Worm (Caenorhabditis elegans): ENCODE data around the gene abcf-3.

abcf-3 gene

ce11 chrIII:6206161-6206853 is 33.1 kb downstream of the abcf-3 start, which contains the start of the genes sna-3 and rps-3 (continued):
- TF ChIP-seq nhr-19 (GFP tag; conservative IDR thresholded peaks at IDR 0.05) = peak; percentile 76
- peak; percentile 63 for TF ChIP-seq tbx-2 (tag; optimal IDR thresholded peaks at IDR 0.05)
- TF ChIP-seq hlh-4 (tag; optimal IDR thresholded peaks at IDR 0.05) = no peak
- TF ChIP-seq ceh-82 (tag; optimal IDR thresholded peaks at IDR 0.05) = peak; percentile 60 to 80 (median 61)
- TF ChIP-seq lir-3 (tag; optimal IDR thresholded peaks at IDR 0.05; ENCODE audit: poor library complexity) = peak; percentile 25
- no peak for TF ChIP-seq C34B4.2 (tag; optimal IDR thresholded peaks at IDR 0.05)
- TF ChIP-seq unc-62 (GFP tag; optimal IDR thresholded peaks at IDR 0.05) = no peak
- TF ChIP-seq swsn-7 (tag; optimal IDR thresholded peaks at IDR 0.05) = peak; percentile 51
- TF ChIP-seq dsc-1 (tag; optimal IDR thresholded peaks at IDR 0.05) = peak; percentile 44
- TF ChIP-seq unc-30 (tag; optimal IDR thresholded peaks at IDR 0.05) = no peak
- peak; percentile 89 for TF ChIP-seq C16A3.4 (tag; optimal IDR thresholded peaks at IDR 0.05)
- TF ChIP-seq nhr-71 (tag; optimal IDR thresholded peaks at IDR 0.05) = peak; percentile 83
- peak; percentile 71 for TF ChIP-seq blmp-1 (tag; optimal IDR thresholded peaks at IDR 0.05)
- no peak for TF ChIP-seq nhr-11 (tag; optimal IDR thresholded peaks at IDR 0.05)
- TF ChIP-seq lsy-2 (tag; optimal IDR thresholded peaks at IDR 0.05) = peak; percentile 84 to 93
- no peak for TF ChIP-seq unc-98 (GFP tag; IDR thresholded peaks at IDR 0.05)
- TF ChIP-seq fkh-10 (GFP tag; optimal IDR thresholded peaks at IDR 0.05) = no peak
- peak; percentile 72 for TF ChIP-seq nhr-47 (tag; optimal IDR thresholded peaks at IDR 0.05)
- TF ChIP-seq nhr-77 (tag; optimal IDR thresholded peaks at IDR 0.05) = peak; percentile 70
- TF ChIP-seq snpc-4 (tag; optimal IDR thresholded peaks at IDR 0.05) = peak; percentile 27
- TF ChIP-seq egl-27 (tag; optimal IDR thresholded peaks at IDR 0.05) = no peak
- TF ChIP-seq F16B12.6 (tag; optimal IDR thresholded peaks at IDR 0.05) = peak; percentile 54
- peak; percentile 31 for TF ChIP-seq ceh-8 (GFP tag; optimal IDR thresholded peaks at IDR 0.05)
- no peak for TF ChIP-seq nhr-84 (tag; optimal IDR thresholded peaks at IDR 0.05)
- peak; percentile 68 for TF ChIP-seq lin-15B (tag; optimal IDR thresholded peaks at IDR 0.05)
- TF ChIP-seq mab-9 (GFP tag; IDR thresholded peaks at IDR 0.05) = no peak
- TF ChIP-seq skn-1 (tag; optimal IDR thresholded peaks at IDR 0.05) = peak; percentile 76
- TF ChIP-seq lin-35 (GFP tag; optimal IDR thresholded peaks at IDR 0.05) = peak; percentile 81 to 89
- TF ChIP-seq pqm-1 (tag; optimal IDR thresholded peaks at IDR 0.05) = no peak
- no peak for TF ChIP-seq sox-4 (tag; optimal IDR thresholded peaks at IDR 0.05)
- peak; percentile 11 for TF ChIP-seq nhr-237 (tag; optimal IDR thresholded peaks at IDR 0.05)
- peak; percentile 29 for TF ChIP-seq aly-2 (tag; optimal IDR thresholded peaks at IDR 0.05)
- no peak for TF ChIP-seq nhr-28 (tag; optimal IDR thresholded peaks at IDR 0.05)
- peak; percentile 44 for TF ChIP-seq vab-15 (tag; optimal IDR thresholded peaks at IDR 0.05)
- TF ChIP-seq lin-39 (tag; optimal IDR thresholded peaks at IDR 0.05) = peak; percentile 23
- peak in 4 of 6 experiments; percentile 30 to 69 (median 38) for TF ChIP-seq elt-3 (tag; optimal IDR thresholded peaks at IDR 0.05)
- TF ChIP-seq hlh-17 (GFP tag; optimal IDR thresholded peaks at IDR 0.05; ENCODE audit: borderline replicate concordance) = no peak
- peak; percentile 74 for TF ChIP-seq xbp-1 (tag; optimal IDR thresholded peaks at IDR 0.05)
- TF ChIP-seq Y116A8C.19 (tag; optimal IDR thresholded peaks at IDR 0.05; ENCODE audit: borderline replicate concordance) = no peak
- TF ChIP-seq mep-1 (tag; optimal IDR thresholded peaks at IDR 0.05) = peak; percentile 83
- no peak for TF ChIP-seq ces-1 (GFP tag; optimal IDR thresholded peaks at IDR 0.05)
- TF ChIP-seq unc-86 (tag; optimal IDR thresholded peaks at IDR 0.05) = peak; percentile 52
- peak; percentile 66 for TF ChIP-seq fkh-8 (tag; optimal IDR thresholded peaks at IDR 0.05)
- peak in 1 of 2 experiments; percentile 69 for TF ChIP-seq mdl-1 (tag; optimal IDR thresholded peaks at IDR 0.05)
- TF ChIP-seq fos-1 (tag; optimal IDR thresholded peaks at IDR 0.05) = peak; percentile 51
- peak; percentile 65 for TF ChIP-seq lin-13 (GFP tag; optimal IDR thresholded peaks at IDR 0.05)
- TF ChIP-seq tlp-1 (tag; optimal IDR thresholded peaks at IDR 0.05) = no peak
- peak; percentile 62 for TF ChIP-seq nhr-20 (tag; optimal IDR thresholded peaks at IDR 0.05)
- no peak for TF ChIP-seq aha-1 (tag; optimal IDR thresholded peaks at IDR 0.05)
- TF ChIP-seq ets-5 (GFP tag; IDR thresholded peaks at IDR 0.05) = no peak
- peak; percentile 79 for TF ChIP-seq snu-23 (GFP tag; optimal IDR thresholded peaks at IDR 0.05)
- no peak for TF ChIP-seq nhr-12 (tag; optimal IDR thresholded peaks at IDR 0.05)
- no peak for TF ChIP-seq ceh-90 (tag; optimal IDR thresholded peaks at IDR 0.05)
